Worm (Caenorhabditis elegans) whole organism, L3 larva: ENCODE results near the gene clec-238.

Source experiments
- R02D3.7 ChIP-seq: fragments of 150-350 bp; optimal IDR thresholded peaks from 2 replicates; lab custom pipeline; 2014; ENCODE audit warnings: missing biosample characterization, missing genetic modification characterization
- ZK546.5 ChIP-seq: sonication (generic microtip); optimal IDR thresholded peaks from 2 replicates; lab custom pipeline; 2017; ENCODE audit warnings: missing biosample characterization, missing genetic modification characterization
- aly-2 ChIP-seq: fragments of 150-350 bp; optimal IDR thresholded peaks from 2 replicates; lab custom pipeline; 2014; ENCODE audit warnings: missing biosample characterization, missing genetic modification characterization
- ama-1 ChIP-seq: fragments of 150-350 bp; optimal IDR thresholded peaks from 2 replicates; lab custom pipeline; 2018
- ceh-16 ChIP-seq: sonication (generic microtip); optimal IDR thresholded peaks from 2 replicates; lab custom pipeline; 2017; ENCODE audit warnings: missing biosample characterization, missing genetic modification characterization
- ceh-28 ChIP-seq: fragments of 150-350 bp; optimal IDR thresholded peaks from 2 replicates; lab custom pipeline; 2014; ENCODE audit warnings: missing biosample characterization, missing genetic modification reagents, missing genetic modification characterization
- ceh-9 ChIP-seq: sonication (generic microtip); optimal IDR thresholded peaks from 2 replicates; lab custom pipeline; 2018; ENCODE audit warnings: missing biosample characterization, missing genetic modification characterization
- daf-12 ChIP-seq: fragments of 150-350 bp; optimal IDR thresholded peaks from 2 replicates; lab custom pipeline; 2014; ENCODE audit warnings: missing biosample characterization, missing genetic modification reagents, missing genetic modification characterization
- egl-27 ChIP-seq: sonication (generic microtip); optimal IDR thresholded peaks from 4 replicates; lab custom pipeline; 2017; ENCODE audit warnings: missing biosample characterization, missing genetic modification reagents, missing genetic modification characterization
- egl-5 ChIP-seq: fragments of 150-350 bp; optimal IDR thresholded peaks from 2 replicates; lab custom pipeline; 2017; ENCODE audit warnings: missing biosample characterization, missing genetic modification reagents, missing genetic modification characterization, inconsistent platforms
- elt-1 ChIP-seq: fragments of 150-350 bp; optimal IDR thresholded peaks from 2 replicates; lab custom pipeline; 2014; ENCODE audit warnings: missing biosample characterization, missing genetic modification characterization
- elt-2 ChIP-seq: sonication (generic microtip); optimal IDR thresholded peaks from 2 replicates; lab custom pipeline; 2016; ENCODE audit warnings: missing genetic modification reagents, mild to moderate bottlenecking, missing genetic modification characterization, missing compliant biosample characterization
- elt-3 ChIP-seq, 3 experiments: fragments of 150-350 bp in 1 of 3; sonication (generic microtip) in 2 of 3; optimal IDR thresholded peaks; 2 replicates in 2 of 3; 4 replicates in 1 of 3; lab custom pipeline; 2014 to 2017; ENCODE audit warnings: missing biosample characterization in 3 of 3, missing genetic modification characterization in 3 of 3
- eor-1 ChIP-seq, 2 experiments: fragments of 150-350 bp; optimal IDR thresholded peaks; 2 replicates each; lab custom pipeline; 2014 to 2018; ENCODE audit warnings: missing biosample characterization in 2 of 2, missing genetic modification characterization in 2 of 2
- fkh-2 ChIP-seq: fragments of 150-350 bp; optimal IDR thresholded peaks from 2 replicates; lab custom pipeline; 2014; ENCODE audit warnings: missing biosample characterization, missing genetic modification reagents, missing genetic modification characterization
- hmg-11 ChIP-seq: sonication (generic microtip); optimal IDR thresholded peaks from 2 replicates; lab custom pipeline; 2016; ENCODE audit warnings: missing genetic modification characterization, missing compliant biosample characterization
- jun-1 ChIP-seq: fragments of 150-350 bp; optimal IDR thresholded peaks from 2 replicates; lab custom pipeline; 2014; ENCODE audit warnings: missing biosample characterization, missing genetic modification reagents, missing genetic modification characterization
- lin-15B ChIP-seq: fragments of 150-350 bp; optimal IDR thresholded peaks from 2 replicates; lab custom pipeline; 2014; ENCODE audit warnings: missing biosample characterization, missing genetic modification characterization
- lin-39 ChIP-seq: fragments of 150-350 bp; optimal IDR thresholded peaks from 2 replicates; lab custom pipeline; 2018; ENCODE audit warnings: missing biosample characterization, missing genetic modification reagents, missing genetic modification characterization
- mdl-1 ChIP-seq: fragments of 150-350 bp; optimal IDR thresholded peaks from 2 replicates; lab custom pipeline; 2014; ENCODE audit warnings: missing biosample characterization, missing genetic modification characterization
- mml-1 ChIP-seq: fragments of 150-350 bp; sonication (generic microtip); optimal IDR thresholded peaks from 3 replicates; lab custom pipeline; 2014; ENCODE audit warnings: missing biosample characterization, missing genetic modification characterization
- nhr-11 ChIP-seq: fragments of 150-350 bp; optimal IDR thresholded peaks from 2 replicates; lab custom pipeline; 2014; ENCODE audit warnings: missing biosample characterization, missing genetic modification characterization
- nhr-23 ChIP-seq: fragments of 150-350 bp; optimal IDR thresholded peaks from 2 replicates; lab custom pipeline; 2014; ENCODE audit warnings: missing biosample characterization, missing genetic modification reagents, missing genetic modification characterization
- nhr-237 ChIP-seq: fragments of 150-350 bp; optimal IDR thresholded peaks from 2 replicates; lab custom pipeline; 2014; ENCODE audit warnings: missing biosample characterization, missing genetic modification characterization
- nhr-77 ChIP-seq: fragments of 150-350 bp; optimal IDR thresholded peaks from 2 replicates; lab custom pipeline; 2014; ENCODE audit warnings: missing biosample characterization, missing genetic modification characterization
- pha-4 ChIP-seq: fragments of 150-350 bp; optimal IDR thresholded peaks from 2 replicates; lab custom pipeline; 2014; ENCODE audit warnings: missing biosample characterization, missing genetic modification reagents, missing genetic modification characterization
- sea-2 ChIP-seq: fragments of 150-350 bp; sonication (generic microtip); optimal IDR thresholded peaks from 4 replicates; lab custom pipeline; 2014; ENCODE audit warnings: missing biosample characterization, missing genetic modification reagents, missing genetic modification characterization
- skn-1 ChIP-seq: fragments of 150-350 bp; optimal IDR thresholded peaks from 2 replicates; lab custom pipeline; 2014; ENCODE audit warnings: missing biosample characterization, missing genetic modification characterization
- snpc-4 ChIP-seq: fragments of 150-350 bp; optimal IDR thresholded peaks from 2 replicates; lab custom pipeline; 2014; ENCODE audit warnings: missing biosample characterization, missing genetic modification characterization
- tbx-2 ChIP-seq: sonication (generic microtip); optimal IDR thresholded peaks from 2 replicates; lab custom pipeline; 2016; ENCODE audit warnings: mild to moderate bottlenecking, missing genetic modification characterization, missing compliant biosample characterization
- unc-39 ChIP-seq: sonication (generic microtip); optimal IDR thresholded peaks from 4 replicates; lab custom pipeline; 2017; ENCODE audit warnings: missing biosample characterization, missing genetic modification characterization
- zag-1 ChIP-seq: fragments of 150-350 bp; optimal IDR thresholded peaks from 2 replicates; lab custom pipeline; 2014; ENCODE audit warnings: missing biosample characterization, missing genetic modification characterization
- ztf-11 ChIP-seq: fragments of 150-350 bp; optimal IDR thresholded peaks from 2 replicates; lab custom pipeline; 2014; ENCODE audit warnings: missing biosample characterization, missing genetic modification characterization
- ztf-4 ChIP-seq: fragments of 150-350 bp; optimal IDR thresholded peaks from 2 replicates; lab custom pipeline; 2014; ENCODE audit warnings: missing biosample characterization, missing genetic modification characterization

The clec-238 gene

ce11 chrV:16965655-16966054, 14.1 kb downstream of the clec-238 start, which contains the start of gene efl-1 (continued):
- TF ChIP-seq nhr-77 (tag; lab: Kevin White, UChicago) (peak; percentile 36), mml-1 (tag; lab: Kevin White, UChicago) (no peak), elt-1 (tag; lab: Kevin White, UChicago) (no peak), fkh-2 (tag; lab: Kevin White, UChicago) (no peak)

- TF ChIP-seq elt-3 (tag; optimal IDR thresholded peaks at IDR 0.05; lab: Kevin White, UChicago) (no peak), nhr-23 (tag; lab: Kevin White, UChicago) (no peak), ceh-28 (tag; lab: Kevin White, UChicago) (no peak), egl-5 (tag; lab: Kevin White, UChicago) (no peak), ztf-4 (tag; lab: Kevin White, UChicago) (no peak), sea-2 (GFP tag; lab: Kevin White, UChicago) (no peak), skn-1 (tag; lab: Kevin White, UChicago) (no peak), unc-39 (tag; lab: Kevin White, UChicago) (no peak), egl-27 (no peak), nhr-237 (tag; lab: Kevin White, UChicago) (no peak), daf-12 (tag; lab: Kevin White, UChicago) (no peak), ztf-11 (tag; lab: Kevin White, UChicago) (no peak), lin-39 (no peak), zag-1 (tag; lab: Kevin White, UChicago) (no peak), nhr-11 (tag; lab: Kevin White, UChicago) (no peak), eor-1 (tag; optimal IDR thresholded peaks at IDR 0.05; lab: Kevin White, UChicago) (no peak), jun-1 (tag; lab: Kevin White, UChicago) (no peak), ama-1 (lab: Kevin White, UChicago) (no peak), R02D3.7 (tag; lab: Kevin White, UChicago) (no peak)
These were observed 15.0 kb downstream of the clec-238 start, which contains the start of gene fbxa-90 for ce11 chrV:16966636-16967035. TSS of gene fbxa-90 (plus strand) at chrV:16966814.

- no peak for TF ChIP-seq nhr-77 (tag; lab: Kevin White, UChicago)
- no peak for TF ChIP-seq egl-27
- TF ChIP-seq nhr-11 (tag; lab: Kevin White, UChicago), result no peak
- no peak for TF ChIP-seq mdl-1 (tag; lab: Kevin White, UChicago)
- TF ChIP-seq lin-15B (tag; lab: Kevin White, UChicago), result no peak
- TF ChIP-seq ZK546.5, result no peak
- TF ChIP-seq skn-1 (tag; lab: Kevin White, UChicago), result no peak
- TF ChIP-seq ama-1 (lab: Kevin White, UChicago), result no peak
- no peak for TF ChIP-seq egl-5 (tag; lab: Kevin White, UChicago)
These were observed 20.5 kb downstream of the clec-238 start, which contains the start of gene srh-119 for ce11 chrV:16972134-16972533. TSS of gene srh-119 (plus strand) at chrV:16972434.

ce11 chrV:16973338-16973737, 21.7 kb downstream of the clec-238 start:
- TF ChIP-seq R02D3.7 (tag; lab: Kevin White, UChicago), result no peak
- TF ChIP-seq nhr-23 (tag; lab: Kevin White, UChicago), result no peak

DNA sequence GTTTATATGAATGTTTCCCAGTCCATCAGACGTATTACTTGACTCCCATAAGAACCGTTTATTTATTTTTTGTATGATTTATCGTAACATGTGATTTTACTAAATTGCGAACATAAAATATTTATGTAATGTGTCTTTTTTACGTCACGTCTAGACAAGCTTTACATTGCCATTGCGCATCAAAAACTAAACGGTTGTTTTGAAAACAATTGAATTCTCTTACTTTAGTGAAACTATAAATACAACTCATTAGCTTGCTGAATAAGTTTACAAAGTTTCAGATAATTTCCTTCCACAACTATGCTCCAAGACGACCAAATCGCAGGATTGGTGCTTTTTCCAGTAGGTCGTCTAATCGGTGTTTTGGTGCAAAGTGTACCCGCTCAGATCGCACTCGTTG, 23.3 kb downstream of the clec-238 start, which contains the start of gene srx-54:
TSS of gene srx-54 (plus strand) at position 301 of the 400 bp plus-strand sequence.
- no peak for TF ChIP-seq hmg-11 (tag; lab: Kevin White, UChicago)
- no peak for TF ChIP-seq tbx-2 (tag; lab: Kevin White, UChicago)
- TF ChIP-seq ztf-4 (tag; lab: Kevin White, UChicago), result no peak
- TF ChIP-seq elt-2 (tag; lab: Kevin White, UChicago), result no peak
- TF ChIP-seq, all 47 proteins: peak for 0

ce11 chrV:16980368-16980767, 28.8 kb downstream of the clec-238 start, which contains the start of gene srz-54:
TSS of gene srz-54 (plus strand) at chrV:16980668.
- TF ChIP-seq R02D3.7 (tag; lab: Kevin White, UChicago) (no peak), nhr-23 (tag; lab: Kevin White, UChicago) (no peak), ceh-9 (tag; lab: Kevin White, UChicago) (no peak), daf-12 (tag; lab: Kevin White, UChicago) (no peak), ztf-4 (tag; lab: Kevin White, UChicago) (no peak), snpc-4 (tag; lab: Kevin White, UChicago) (no peak), tbx-2 (tag; lab: Kevin White, UChicago) (no peak), ceh-16 (tag; lab: Kevin White, UChicago) (no peak), aly-2 (tag; lab: Kevin White, UChicago) (no peak), mdl-1 (tag; lab: Kevin White, UChicago) (no peak), pha-4 (tag; lab: Kevin White, UChicago) (no peak), jun-1 (tag; lab: Kevin White, UChicago) (no peak)
